Worm (Caenorhabditis elegans): ENCODE data around the gene bca-1.

bca-1 gene

DNA sequence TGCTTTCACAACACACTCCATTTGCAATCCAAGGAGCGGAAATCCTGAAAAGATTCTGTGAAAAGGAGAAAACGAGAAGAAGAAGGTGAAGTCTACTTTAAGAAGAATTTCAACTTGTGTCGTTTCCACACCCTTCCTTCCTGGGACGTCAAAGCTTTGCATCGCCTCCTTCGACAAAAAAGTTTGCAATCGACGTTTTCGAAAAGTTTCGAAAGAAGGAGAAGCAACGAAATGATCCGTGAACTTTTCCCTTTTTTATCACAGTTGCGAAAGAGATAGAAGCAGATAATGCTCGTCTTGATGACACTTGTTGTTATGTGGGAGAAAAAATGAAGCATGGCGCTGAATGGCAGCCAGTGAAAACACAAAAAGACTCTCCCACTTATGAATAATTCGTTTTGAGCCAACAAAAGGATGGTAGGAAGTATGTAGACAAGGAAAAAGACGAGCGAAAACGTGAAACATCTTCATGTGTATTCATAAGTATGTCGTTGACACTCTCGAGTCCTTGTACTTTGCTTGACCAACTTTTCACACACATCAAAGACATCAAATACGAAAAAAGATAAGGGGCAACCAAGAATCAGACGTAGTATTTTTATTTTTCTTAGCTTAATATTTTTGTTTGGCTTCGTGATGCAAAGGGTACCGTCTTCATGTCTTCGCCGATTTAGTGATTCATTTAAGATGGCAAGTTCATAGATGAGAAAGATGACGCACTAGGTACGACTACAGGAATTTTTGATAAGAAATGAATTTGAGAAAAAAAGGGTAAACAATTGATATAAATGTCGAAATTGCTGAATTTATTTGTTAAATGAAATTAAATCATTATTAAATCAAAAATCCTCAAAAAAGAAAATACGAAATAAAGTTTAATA lies 44.5 kb upstream of the bca-1 start:
- TF ChIP-seq cog-1 (tag; optimal IDR thresholded peaks at IDR 0.05) = no peak
- TF ChIP-seq flt-1 (GFP tag; IDR thresholded peaks at IDR 0.05) = no peak
- no peak for TF ChIP-seq T22C8.4 (GFP tag; IDR thresholded peaks at IDR 0.05)
- no peak for TF ChIP-seq ztf-29 (GFP tag; IDR thresholded peaks at IDR 0.05)
- TF ChIP-seq ztf-23 (GFP tag; IDR thresholded peaks at IDR 0.05) = no peak
- no peak for TF ChIP-seq tab-1 (GFP tag; IDR thresholded peaks at IDR 0.05)
- TF ChIP-seq klf-2 (GFP tag; conservative IDR thresholded peaks at IDR 0.05) = no peak
- no peak for TF ChIP-seq med-1 (GFP tag; optimal IDR thresholded peaks at IDR 0.05; ENCODE audit: insufficient read depth)
- no peak for TF ChIP-seq ref-1 (GFP tag; conservative IDR thresholded peaks at IDR 0.05)

- TF ChIP-seq ztf-29 (GFP tag; IDR thresholded peaks at IDR 0.05) = no peak
- no peak for TF ChIP-seq cog-1 (tag; optimal IDR thresholded peaks at IDR 0.05)
- no peak for TF ChIP-seq T22C8.4 (GFP tag; IDR thresholded peaks at IDR 0.05)
- no peak for TF ChIP-seq klf-2 (GFP tag; conservative IDR thresholded peaks at IDR 0.05)
- no peak for TF ChIP-seq flt-1 (GFP tag; IDR thresholded peaks at IDR 0.05)
- no peak for TF ChIP-seq med-1 (GFP tag; optimal IDR thresholded peaks at IDR 0.05; ENCODE audit: insufficient read depth)
- no peak for TF ChIP-seq ztf-23 (GFP tag; IDR thresholded peaks at IDR 0.05)
- TF ChIP-seq ref-1 (GFP tag; conservative IDR thresholded peaks at IDR 0.05) = no peak
- TF ChIP-seq tab-1 (GFP tag; IDR thresholded peaks at IDR 0.05) = no peak
Observed at ce11 chrX:6247869-6248268, 43.3 kb upstream of the bca-1 start.

DNA sequence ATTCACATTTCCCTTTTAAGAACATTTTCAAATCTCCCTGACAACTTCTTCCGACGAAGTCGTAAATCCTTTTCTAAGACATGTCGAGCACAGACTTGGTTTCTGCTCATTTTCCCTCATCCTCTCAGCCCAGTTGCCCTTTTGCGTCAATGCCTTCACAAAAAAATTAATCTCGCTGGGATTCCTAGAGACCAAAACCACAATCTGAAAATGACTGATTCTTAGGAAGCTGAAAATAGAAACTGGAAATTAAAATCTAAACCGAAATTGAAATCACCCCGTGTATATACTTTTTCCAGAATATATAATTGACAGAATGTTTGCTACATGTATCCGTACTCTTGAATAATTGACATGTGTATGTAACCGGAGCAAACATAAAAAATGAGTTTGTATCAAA lies 42.5 kb upstream of the bca-1 start:
- no peak for TF ChIP-seq ztf-23 (GFP tag; IDR thresholded peaks at IDR 0.05)
- TF ChIP-seq ref-1 (GFP tag; conservative IDR thresholded peaks at IDR 0.05) = no peak
- TF ChIP-seq ztf-29 (GFP tag; IDR thresholded peaks at IDR 0.05) = no peak
- no peak for TF ChIP-seq med-1 (GFP tag; optimal IDR thresholded peaks at IDR 0.05; ENCODE audit: insufficient read depth)
- no peak for TF ChIP-seq cog-1 (tag; optimal IDR thresholded peaks at IDR 0.05)
- TF ChIP-seq flt-1 (GFP tag; IDR thresholded peaks at IDR 0.05) = no peak
- TF ChIP-seq klf-2 (GFP tag; conservative IDR thresholded peaks at IDR 0.05) = no peak
- TF ChIP-seq tab-1 (GFP tag; IDR thresholded peaks at IDR 0.05) = no peak
- TF ChIP-seq T22C8.4 (GFP tag; IDR thresholded peaks at IDR 0.05) = no peak

- TF ChIP-seq ztf-29 (GFP tag; IDR thresholded peaks at IDR 0.05) (no peak), med-1 (GFP tag; optimal IDR thresholded peaks at IDR 0.05; ENCODE audit: insufficient read depth) (no peak), cog-1 (tag; optimal IDR thresholded peaks at IDR 0.05) (no peak), flt-1 (GFP tag; IDR thresholded peaks at IDR 0.05) (no peak), ztf-23 (GFP tag; IDR thresholded peaks at IDR 0.05) (no peak), ref-1 (GFP tag; conservative IDR thresholded peaks at IDR 0.05) (no peak), tab-1 (GFP tag; IDR thresholded peaks at IDR 0.05) (no peak), T22C8.4 (GFP tag; IDR thresholded peaks at IDR 0.05) (no peak)
Observed at ce11 chrX:6245499-6245898, 41.0 kb upstream of the bca-1 start.

ce11 chrX:6240640-6241033 lies 36.1 kb upstream of the bca-1 start, which contains the start of gene got-2.2:
Gene got-2.2, plus strand, starts transcription at chrX:6240983.
- TF ChIP-seq T22C8.4 (GFP tag; IDR thresholded peaks at IDR 0.05) (no peak), cog-1 (tag; optimal IDR thresholded peaks at IDR 0.05) (no peak), klf-2 (GFP tag; conservative IDR thresholded peaks at IDR 0.05) (no peak), tab-1 (GFP tag; IDR thresholded peaks at IDR 0.05) (no peak)

DNA sequence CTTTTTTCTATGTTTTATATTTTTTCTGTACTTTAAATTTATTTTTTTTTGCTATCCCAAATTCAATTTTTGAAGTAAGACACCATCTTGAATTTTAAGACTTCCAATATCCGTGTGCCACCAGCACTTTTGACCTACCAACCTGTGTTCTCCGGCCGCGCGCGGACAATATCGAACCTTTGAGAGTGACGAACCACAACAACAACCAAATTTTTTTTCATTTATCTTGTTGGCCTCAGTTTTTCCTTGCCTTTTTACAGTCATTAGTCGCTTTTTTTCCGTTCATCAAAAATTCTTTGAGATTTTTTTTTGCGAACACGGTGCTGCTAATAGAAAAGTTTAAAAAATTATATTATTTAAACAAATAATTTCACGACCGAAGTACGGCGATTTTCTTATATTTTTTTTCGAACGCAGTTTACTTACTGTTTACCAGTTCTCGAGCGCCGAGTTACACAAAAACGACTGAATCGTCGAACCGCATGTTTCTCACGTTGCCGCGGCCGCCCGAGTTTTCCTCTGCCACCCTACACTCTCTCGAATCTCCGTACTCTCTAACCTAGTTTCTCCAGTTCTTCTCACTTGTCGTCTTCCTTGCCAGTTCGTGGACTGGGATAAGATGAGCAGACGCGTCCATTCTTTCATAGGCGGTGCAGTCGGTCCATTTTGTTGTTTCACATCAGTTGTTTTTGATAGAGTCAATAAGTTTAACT lies 35.5 kb upstream of the bca-1 start:
- TF ChIP-seq cog-1 (tag; optimal IDR thresholded peaks at IDR 0.05) = no peak
- no peak for TF ChIP-seq flt-1 (GFP tag; IDR thresholded peaks at IDR 0.05)
- TF ChIP-seq ztf-23 (GFP tag; IDR thresholded peaks at IDR 0.05) = no peak

ce11 chrX:6238973-6239372 lies 34.4 kb upstream of the bca-1 start, which contains the start of gene rml-3:
Gene rml-3, minus strand, starts transcription at chrX:6239065.
- no peak for TF ChIP-seq cog-1 (tag; optimal IDR thresholded peaks at IDR 0.05)

- TF ChIP-seq ztf-23 (GFP tag; IDR thresholded peaks at IDR 0.05) = no peak
- TF ChIP-seq med-1 (GFP tag; optimal IDR thresholded peaks at IDR 0.05; ENCODE audit: insufficient read depth) = no peak
- TF ChIP-seq tab-1 (GFP tag; IDR thresholded peaks at IDR 0.05) = no peak
- TF ChIP-seq T22C8.4 (GFP tag; IDR thresholded peaks at IDR 0.05) = no peak
- no peak for TF ChIP-seq klf-2 (GFP tag; conservative IDR thresholded peaks at IDR 0.05)
- no peak for TF ChIP-seq flt-1 (GFP tag; IDR thresholded peaks at IDR 0.05)
- TF ChIP-seq ref-1 (GFP tag; conservative IDR thresholded peaks at IDR 0.05) = no peak
- TF ChIP-seq cog-1 (tag; optimal IDR thresholded peaks at IDR 0.05) = no peak
- no peak for TF ChIP-seq ztf-29 (GFP tag; IDR thresholded peaks at IDR 0.05)
Observed at ce11 chrX:6235443-6235842, 30.9 kb upstream of the bca-1 start, which contains the start of gene hsp-43. Gene hsp-43, minus strand, starts transcription at chrX:6235543.

- no peak for TF ChIP-seq klf-2 (GFP tag; conservative IDR thresholded peaks at IDR 0.05)
- TF ChIP-seq tab-1 (GFP tag; IDR thresholded peaks at IDR 0.05) = no peak
- TF ChIP-seq T22C8.4 (GFP tag; IDR thresholded peaks at IDR 0.05) = no peak
- no peak for TF ChIP-seq ztf-29 (GFP tag; IDR thresholded peaks at IDR 0.05)
- no peak for TF ChIP-seq ref-1 (GFP tag; conservative IDR thresholded peaks at IDR 0.05)
- no peak for TF ChIP-seq flt-1 (GFP tag; IDR thresholded peaks at IDR 0.05)
- TF ChIP-seq med-1 (GFP tag; optimal IDR thresholded peaks at IDR 0.05; ENCODE audit: insufficient read depth) = no peak
- TF ChIP-seq cog-1 (tag; optimal IDR thresholded peaks at IDR 0.05) = no peak
- TF ChIP-seq ztf-23 (GFP tag; IDR thresholded peaks at IDR 0.05) = no peak
Observed at ce11 chrX:6232998-6233626, 28.6 kb upstream of the bca-1 start, which contains the start of gene C14F11.4. Gene C14F11.4, minus strand, starts transcription at chrX:6233048.
